Worm (Caenorhabditis elegans): Measurements from ENCODE around the gene cox-6B.
A peak's percentile ranks its signal among the peaks of the same experiment; 100 is the strongest.

Gene cox-6B

DNA sequence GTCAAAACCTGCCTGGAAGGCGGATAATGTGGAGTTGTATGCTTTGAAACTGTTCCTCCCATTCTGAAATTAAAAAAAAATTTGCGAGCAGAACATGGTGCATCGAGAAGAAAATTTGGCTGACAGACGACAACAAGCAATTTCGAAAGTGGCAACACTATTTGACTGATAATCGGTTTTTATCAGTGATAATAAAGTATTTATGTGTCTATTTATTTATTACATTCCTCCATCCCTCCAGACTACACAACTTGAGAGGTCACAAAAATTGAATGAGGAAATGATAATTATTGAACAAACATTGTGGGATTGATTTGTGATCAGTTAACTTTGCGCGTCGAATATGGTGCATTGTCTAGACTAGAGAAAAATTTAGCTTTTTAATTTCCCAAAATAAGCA is 40.0 kb downstream of the cox-6B start, which contains the start of gene cest-25:
cest-25 (minus strand) TSS at position 63 of the 400 bp plus-strand sequence.
- TF ChIP-seq hlh-6 (tag; optimal IDR thresholded peaks at IDR 0.05) (no peak), dve-1 (tag; optimal IDR thresholded peaks at IDR 0.05) (no peak), fkh-10 (GFP tag; optimal IDR thresholded peaks at IDR 0.05) (no peak), unc-42 (tag; optimal IDR thresholded peaks at IDR 0.05) (no peak), ceh-31 (tag; optimal IDR thresholded peaks at IDR 0.05) (no peak), hlh-8 (tag; optimal IDR thresholded peaks at IDR 0.05) (no peak), unc-55 (GFP tag; optimal IDR thresholded peaks at IDR 0.05) (no peak), elt-2 (tag; optimal IDR thresholded peaks at IDR 0.05) (peak; percentile 56)

DNA sequence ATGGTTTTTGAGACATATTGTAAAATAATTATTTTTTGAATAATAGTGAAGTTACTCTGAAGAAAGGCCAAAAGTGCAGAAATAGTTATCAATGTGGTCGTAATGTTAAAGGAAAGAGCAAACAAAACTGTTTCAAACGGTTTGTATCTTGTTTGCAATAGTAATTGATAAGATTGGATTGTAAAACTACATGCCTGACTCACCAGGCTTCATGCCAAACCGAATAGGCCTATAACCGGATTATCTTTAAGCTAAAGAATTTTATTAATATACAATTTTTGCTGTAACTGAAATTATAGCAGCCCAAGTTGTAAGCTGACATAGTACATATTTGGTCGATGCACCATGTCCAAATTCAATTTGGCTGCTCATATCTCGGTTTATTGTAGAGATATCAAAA is 47.1 kb downstream of the cox-6B start, which contains the start of gene Y71H2AM.14:
Y71H2AM.14 (minus strand) TSS at position 101 of the 400 bp plus-strand sequence.
- no peak for TF ChIP-seq sox-4 (tag; optimal IDR thresholded peaks at IDR 0.05)
- no peak for TF ChIP-seq unc-42 (tag; optimal IDR thresholded peaks at IDR 0.05)
- TF ChIP-seq elt-2 (tag; optimal IDR thresholded peaks at IDR 0.05) = no peak
- no peak for TF ChIP-seq F13H6.1 (tag; optimal IDR thresholded peaks at IDR 0.05)
- TF ChIP-seq ceh-6 (GFP tag; optimal IDR thresholded peaks at IDR 0.05) = no peak
- no peak for TF ChIP-seq zip-5 (tag; optimal IDR thresholded peaks at IDR 0.05)
- TF ChIP-seq ama-1 (optimal IDR thresholded peaks at IDR 0.05) = no peak
- TF ChIP-seq ceh-19 (GFP tag; optimal IDR thresholded peaks at IDR 0.05) = no peak
- no peak for TF ChIP-seq pag-3 (tag; optimal IDR thresholded peaks at IDR 0.05; ENCODE audit: borderline replicate concordance)
- no peak for TF ChIP-seq nhr-11 (tag; optimal IDR thresholded peaks at IDR 0.05)
- no peak for TF ChIP-seq ceh-30 (tag; optimal IDR thresholded peaks at IDR 0.05)
- TF ChIP-seq K09A11.1 (tag; optimal IDR thresholded peaks at IDR 0.05; ENCODE audit: insufficient read depth) = no peak
- no peak for TF ChIP-seq rnt-1 (tag; optimal IDR thresholded peaks at IDR 0.05)
- no peak for TF ChIP-seq ceh-22 (tag; optimal IDR thresholded peaks at IDR 0.05)
- no peak for TF ChIP-seq C08G9.2 (tag; optimal IDR thresholded peaks at IDR 0.05)
- TF ChIP-seq hlh-8 (tag; optimal IDR thresholded peaks at IDR 0.05) = no peak

DNA sequence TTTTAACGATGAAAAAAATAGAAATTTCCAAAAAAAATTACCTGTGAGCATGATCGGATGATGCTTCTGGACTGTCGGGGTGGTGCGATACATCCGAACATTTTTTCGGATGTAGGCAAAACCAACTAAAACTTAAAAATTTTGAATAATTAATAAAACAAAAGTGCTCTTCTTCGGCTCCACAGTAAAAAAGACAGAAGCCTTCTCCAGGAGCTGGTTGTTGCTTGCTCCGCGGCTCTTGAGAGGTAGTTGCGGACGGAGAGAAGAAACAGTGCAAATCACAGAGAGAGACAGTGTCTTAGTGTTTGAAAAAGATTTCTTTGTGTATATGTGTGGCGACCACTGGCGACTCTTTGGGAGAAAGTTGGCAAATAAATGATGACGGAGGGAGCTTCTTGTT is 56.8 kb downstream of the cox-6B start, which contains the start of gene gldi-9:
gldi-9 (minus strand) TSS at position 101 of the 400 bp plus-strand sequence.
- TF ChIP-seq unc-55 (GFP tag; optimal IDR thresholded peaks at IDR 0.05) (no peak), pha-4 (tag; optimal IDR thresholded peaks at IDR 0.05) (no peak), ceh-14 (tag; optimal IDR thresholded peaks at IDR 0.05) (no peak), ceh-22 (tag; optimal IDR thresholded peaks at IDR 0.05) (no peak), hlh-15 (tag; optimal IDR thresholded peaks at IDR 0.05) (no peak), sox-4 (tag; optimal IDR thresholded peaks at IDR 0.05) (no peak), tbx-2 (tag; optimal IDR thresholded peaks at IDR 0.05) (no peak), pag-3 (tag; optimal IDR thresholded peaks at IDR 0.05; ENCODE audit: borderline replicate concordance) (no peak), dmd-4 (tag; optimal IDR thresholded peaks at IDR 0.05; ENCODE audit: borderline replicate concordance) (no peak), elt-2 (tag; optimal IDR thresholded peaks at IDR 0.05) (no peak), che-1 (tag; optimal IDR thresholded peaks at IDR 0.05) (no peak), madf-2 (tag; optimal IDR thresholded peaks at IDR 0.05) (no peak), ref-2 (tag; optimal IDR thresholded peaks at IDR 0.05) (no peak), Y22D7AL.16 (tag; optimal IDR thresholded peaks at IDR 0.05) (no peak)

DNA sequence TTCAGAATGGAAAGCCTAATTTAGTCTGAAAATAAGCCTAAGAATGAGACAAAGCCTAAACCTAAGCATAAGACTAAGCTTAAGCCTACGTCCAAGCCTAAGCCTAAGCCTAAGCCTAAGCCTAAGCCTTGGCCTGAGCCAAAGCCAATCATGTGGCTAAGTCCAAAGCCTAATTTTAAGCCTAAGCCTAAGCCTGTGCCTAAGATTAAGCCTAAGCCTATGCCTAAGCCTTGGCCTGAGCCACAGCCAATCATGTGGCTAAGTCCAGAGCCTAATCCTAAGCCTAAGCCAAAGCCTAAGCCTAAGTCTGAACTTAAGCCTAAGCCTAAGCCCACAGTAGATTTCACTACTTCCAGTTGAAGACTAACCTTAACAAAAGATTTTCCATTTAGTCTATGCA is 58.0 kb downstream of the cox-6B start:
- TF ChIP-seq dve-1 (tag; optimal IDR thresholded peaks at IDR 0.05) = peak; percentile 72
- TF ChIP-seq nhr-11 (tag; optimal IDR thresholded peaks at IDR 0.05) = no peak
- no peak for TF ChIP-seq hlh-30 (tag; optimal IDR thresholded peaks at IDR 0.05; ENCODE audit: insufficient read depth)

DNA sequence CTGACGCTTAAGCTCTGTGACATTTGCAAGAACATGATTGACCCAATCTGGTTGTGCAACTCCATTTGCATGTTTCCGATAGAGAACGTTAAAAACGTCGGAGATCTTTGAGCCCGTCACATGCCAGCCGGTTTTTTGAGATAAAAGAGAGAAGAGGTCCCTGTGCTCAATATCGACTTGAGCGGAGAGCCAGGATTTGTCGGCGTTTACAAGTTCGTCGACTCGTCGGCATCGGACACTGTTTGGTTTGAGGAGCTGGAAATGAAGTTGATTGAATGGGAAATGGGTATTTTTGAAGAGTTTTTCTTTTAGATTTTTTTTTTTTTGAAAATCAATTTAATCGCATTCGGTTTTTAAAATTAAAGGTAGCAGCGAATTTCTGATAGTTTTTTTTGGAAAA is 58.6 kb downstream of the cox-6B start:
- TF ChIP-seq hlh-13 (GFP tag; optimal IDR thresholded peaks at IDR 0.05) (no peak), lin-11 (tag; optimal IDR thresholded peaks at IDR 0.05) (no peak), sox-4 (tag; optimal IDR thresholded peaks at IDR 0.05) (no peak), fkh-6 (tag; optimal IDR thresholded peaks at IDR 0.05) (no peak), gmeb-2 (tag; optimal IDR thresholded peaks at IDR 0.05) (no peak), ama-1 (optimal IDR thresholded peaks at IDR 0.05) (no peak), ttx-3 (tag; optimal IDR thresholded peaks at IDR 0.05) (no peak), dmd-4 (tag; optimal IDR thresholded peaks at IDR 0.05; ENCODE audit: borderline replicate concordance) (no peak), ceh-6 (GFP tag; optimal IDR thresholded peaks at IDR 0.05) (no peak), ceh-2 (tag; optimal IDR thresholded peaks at IDR 0.05) (no peak)
